Fruit fly (Drosophila melanogaster): ENCODE results near the gene CG9630.

- peak; percentile 78 for TF ChIP-seq CG14711 (tag; optimal IDR thresholded peaks at IDR 0.05)
- peak; percentile 38 for TF ChIP-seq Clk (GFP tag; optimal IDR thresholded peaks at IDR 0.05)
- TF ChIP-seq kay (GFP tag; ENCODE audit: borderline replicate concordance) = peak; percentile 96
- TF ChIP-seq Hr96 (GFP tag; optimal IDR thresholded peaks at IDR 0.05) = peak; percentile 70
- TF ChIP-seq CG5204 (GFP tag; optimal IDR thresholded peaks at IDR 0.05) = peak; percentile 59
Observed at dm6 chr3R:8243720-8244119, 26.0 kb downstream of the CG9630 start, which contains the start of the genes CG9636, CG18749 and CG33722.

All from whole organism, adult.